Worm (Caenorhabditis elegans): Measurements from ENCODE around the gene sptl-2.
A peak's percentile ranks its signal among the peaks of the same experiment; 100 is the strongest.

Gene sptl-2

ce11 chrV:8010103-8010502 is 6.9 kb upstream of the sptl-2 start, which contains the start of gene Y97E10AR.4 (continued):
- TF ChIP-seq K11D2.4 (GFP tag; IDR thresholded peaks at IDR 0.05) (no peak), nhr-120 (GFP tag; IDR thresholded peaks at IDR 0.05) (no peak), ccch-3 (GFP tag; optimal IDR thresholded peaks at IDR 0.05) (no peak), mxl-1 (tag; optimal IDR thresholded peaks at IDR 0.05) (no peak), bed-2 (GFP tag; IDR thresholded peaks at IDR 0.05) (no peak), atf-7 (tag; optimal IDR thresholded peaks at IDR 0.05) (no peak), tbx-9 (tag; optimal IDR thresholded peaks at IDR 0.05; ENCODE audit: borderline replicate concordance) (no peak), ceh-58 (GFP tag; IDR thresholded peaks at IDR 0.05) (no peak), zfh-2 (GFP tag; conservative IDR thresholded peaks at IDR 0.05) (no peak), snpc-4 (GFP tag; optimal IDR thresholded peaks at IDR 0.05) (no peak), snpc-4 (tag; optimal IDR thresholded peaks at IDR 0.05) (peak in 1 of 4 experiments; percentile 6), F22D6.2 (tag; optimal IDR thresholded peaks at IDR 0.05) (no peak), F39B2.1 (GFP tag; IDR thresholded peaks at IDR 0.05) (no peak), nhr-90 (tag; optimal IDR thresholded peaks at IDR 0.05) (no peak)

DNA sequence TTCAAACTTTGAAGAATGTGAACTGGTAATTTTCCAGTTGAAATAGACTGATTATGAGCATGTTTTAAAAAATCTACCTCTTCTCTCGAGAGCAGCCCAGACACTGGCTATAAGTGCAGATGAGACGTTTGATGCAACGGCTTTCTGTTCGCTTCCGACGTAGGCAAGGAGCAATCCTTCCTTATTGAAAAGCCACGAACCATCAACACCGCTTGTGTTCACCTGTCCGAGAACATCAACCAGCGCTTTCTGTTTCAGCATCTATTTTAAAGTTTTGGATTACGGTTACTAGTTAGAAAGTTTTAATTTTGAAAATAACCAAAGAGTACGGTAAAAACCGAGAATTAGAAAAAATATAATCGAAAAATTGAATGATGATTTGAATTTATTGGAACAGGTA is 6.2 kb upstream of the sptl-2 start, which contains the start of gene lmtr-2:
lmtr-2 (minus strand) TSS at position 261 of the 400 bp plus-strand sequence.
- TF ChIP-seq ztf-3 (GFP tag; optimal IDR thresholded peaks at IDR 0.05) (no peak), F23B12.7 (tag; optimal IDR thresholded peaks at IDR 0.05; ENCODE audit: insufficient read depth) (no peak), ztf-25 (GFP tag; IDR thresholded peaks at IDR 0.05) (no peak), repo-1 (tag; optimal IDR thresholded peaks at IDR 0.05) (peak; percentile 13), hsf-1 (GFP tag; IDR thresholded peaks at IDR 0.05) (0 out of 2 replicates have a peak, but pooled peaks have one; percentile 18), madf-3 (GFP tag; IDR thresholded peaks at IDR 0.05) (peak; percentile 65; the same call in 1 of the 2 replicates), nfyb-1 (GFP tag; IDR thresholded peaks at IDR 0.05) (no peak), ceh-58 (GFP tag; IDR thresholded peaks at IDR 0.05) (0 out of 2 replicates have a peak, but pooled peaks have one; percentile 49), somi-1 (GFP tag; optimal IDR thresholded peaks at IDR 0.05) (no peak), ekl-4 (GFP tag; IDR thresholded peaks at IDR 0.05) (no peak), madf-6 (GFP tag; IDR thresholded peaks at IDR 0.05) (peak; percentile 20; the same call in 1 of the 2 replicates), cebp-2 (GFP tag; IDR thresholded peaks at IDR 0.05) (0 out of 2 replicates have a peak, but pooled peaks have one; percentile 21), cebp-1 (GFP tag; IDR thresholded peaks at IDR 0.05) (no peak), cebp-1 (tag; optimal IDR thresholded peaks at IDR 0.05) (peak; percentile 26), K12H6.12 (tag; optimal IDR thresholded peaks at IDR 0.05) (no peak), attf-3 (GFP tag; conservative IDR thresholded peaks at IDR 0.05) (no peak), B0035.1 (tag; optimal IDR thresholded peaks at IDR 0.05) (no peak), F55B11.4 (tag; optimal IDR thresholded peaks at IDR 0.05; ENCODE audit: borderline replicate concordance, insufficient read depth) (no peak), ztf-22 (GFP tag; optimal IDR thresholded peaks at IDR 0.05) (no peak), lin-40 (tag; optimal IDR thresholded peaks at IDR 0.05) (no peak), hmg-20 (GFP tag; IDR thresholded peaks at IDR 0.05) (no peak)

- TF ChIP-seq F49E8.2 (tag; optimal IDR thresholded peaks at IDR 0.05; ENCODE audit: insufficient read depth), result peak; percentile 30
- TF ChIP-seq nhr-90 (tag; optimal IDR thresholded peaks at IDR 0.05), result no peak
- TF ChIP-seq ceh-27 (GFP tag; optimal IDR thresholded peaks at IDR 0.05), result no peak
- no peak for TF ChIP-seq rpc-1 (optimal IDR thresholded peaks at IDR 0.05)
- no peak for TF ChIP-seq rpc-1 (tag; optimal IDR thresholded peaks at IDR 0.05)
- no peak for TF ChIP-seq unc-62 (GFP tag; optimal IDR thresholded peaks at IDR 0.05)
- no peak for TF ChIP-seq him-1 (tag; optimal IDR thresholded peaks at IDR 0.05)
- peak; percentile 17 for TF ChIP-seq ama-1 (optimal IDR thresholded peaks at IDR 0.05)
- no peak for TF ChIP-seq ama-1 (GFP tag; optimal IDR thresholded peaks at IDR 0.05)
- TF ChIP-seq tlf-1 (GFP tag; optimal IDR thresholded peaks at IDR 0.05), result no peak
- TF ChIP-seq cebp-1 (GFP tag; IDR thresholded peaks at IDR 0.05), result no peak
- TF ChIP-seq cebp-1 (tag; optimal IDR thresholded peaks at IDR 0.05), result no peak
- peak; percentile 25; the same call in 1 of the 2 replicates for TF ChIP-seq Y56A3A.18 (GFP tag; IDR thresholded peaks at IDR 0.05)
- TF ChIP-seq hsf-1 (GFP tag; IDR thresholded peaks at IDR 0.05), result 0 out of 2 replicates have a peak, but pooled peaks have one; percentile 30
- TF ChIP-seq snpc-1.1 (tag; optimal IDR thresholded peaks at IDR 0.05; ENCODE audit: insufficient read depth), result peak; percentile 10
- TF ChIP-seq die-1 (tag; optimal IDR thresholded peaks at IDR 0.05), result peak; percentile 14
- no peak for TF ChIP-seq ztf-18 (tag; optimal IDR thresholded peaks at IDR 0.05)
- TF ChIP-seq ceh-58 (GFP tag; IDR thresholded peaks at IDR 0.05), result no peak
- TF ChIP-seq nfyb-1 (GFP tag; IDR thresholded peaks at IDR 0.05), result 0 out of 2 replicates have a peak, but pooled peaks have one; percentile 16
- no peak for TF ChIP-seq snpc-4 (GFP tag; optimal IDR thresholded peaks at IDR 0.05)
- TF ChIP-seq snpc-4 (tag; optimal IDR thresholded peaks at IDR 0.05), result peak in 1 of 4 experiments; percentile 35
These were observed 5.0 kb upstream of the sptl-2 start, which contains the start of gene rpb-9 for ce11 chrV:8012032-8012431. Gene rpb-9, minus strand, starts transcription at chrV:8012345.
